Fruit fly (Drosophila melanogaster): ENCODE measurements around the gene Krn.

DNA sequence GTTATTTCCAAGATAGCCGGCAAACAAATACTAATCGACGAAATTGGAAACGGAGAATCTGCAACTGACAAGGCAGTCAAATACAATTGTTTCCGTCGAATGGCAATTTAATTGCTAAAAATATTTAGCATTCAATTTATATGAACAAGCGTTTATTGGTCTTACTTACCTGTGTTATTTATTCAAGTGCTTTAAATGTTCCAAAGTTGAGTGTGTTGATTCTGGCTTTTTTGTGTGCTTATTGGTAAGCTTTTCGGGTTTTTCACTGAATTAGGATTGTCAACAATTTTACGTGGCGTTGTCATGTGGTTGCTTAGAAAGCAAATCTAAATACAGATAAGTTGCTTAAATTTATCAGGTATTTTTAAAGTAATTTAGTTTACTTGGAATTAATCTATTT lies 17.7 kb upstream of the Krn start:
- no peak for TF ChIP-seq Met (GFP tag; optimal IDR thresholded peaks at IDR 0.05)
- TF ChIP-seq CG7368 (GFP tag; optimal IDR thresholded peaks at IDR 0.05), result no peak
- no peak for TF ChIP-seq CG16779 (tag; optimal IDR thresholded peaks at IDR 0.05)
- no peak for TF ChIP-seq Eip93F (GFP tag; optimal IDR thresholded peaks at IDR 0.05)
- TF ChIP-seq CG31627 (GFP tag; optimal IDR thresholded peaks at IDR 0.05), result no peak
- no peak for TF ChIP-seq dsx (GFP tag; optimal IDR thresholded peaks at IDR 0.05; ENCODE audit: poor library complexity, severe bottlenecking)
- no peak for TF ChIP-seq fd59A (GFP tag; optimal IDR thresholded peaks at IDR 0.05)
- no peak for TF ChIP-seq CG1621 (tag; optimal IDR thresholded peaks at IDR 0.05)
- no peak for TF ChIP-seq eg (GFP tag; IDR thresholded peaks at IDR 0.05)
- TF ChIP-seq CG6276 (GFP tag; optimal IDR thresholded peaks at IDR 0.05), result no peak
- no peak for TF ChIP-seq achi (GFP tag; optimal IDR thresholded peaks at IDR 0.05)
- TF ChIP-seq CG10631 (GFP tag; optimal IDR thresholded peaks at IDR 0.05), result no peak
- no peak for TF ChIP-seq topi (GFP tag; optimal IDR thresholded peaks at IDR 0.05)
- TF ChIP-seq Eip75B (GFP tag; optimal IDR thresholded peaks at IDR 0.05), result no peak
